Worm (Caenorhabditis elegans) whole organism, early embryonic: ENCODE measurements around the gene irg-3.

Experiments used
- B0310.2 ChIP-seq: sonication (generic microtip); optimal IDR thresholded peaks from 2 replicates; lab custom pipeline; 2016; ENCODE audit warnings: mild to moderate bottlenecking, missing genetic modification characterization, missing compliant biosample characterization
- F13C5.2 ChIP-seq: sonication (generic microtip); optimal IDR thresholded peaks from 2 replicates; lab custom pipeline; 2017; ENCODE audit warnings: mild to moderate bottlenecking, missing genetic modification characterization, inconsistent platforms, missing compliant biosample characterization
- aly-1 ChIP-seq: sonication (generic microtip); optimal IDR thresholded peaks from 2 replicates; lab custom pipeline; 2016; ENCODE audit warnings: missing genetic modification characterization, missing compliant biosample characterization
- ama-1 ChIP-seq: fragments of 150-350 bp; optimal IDR thresholded peaks from 2 replicates; lab custom pipeline; 2014
- ceh-13 ChIP-seq: fragments of 200-800 bp; sonication (Bioruptor generic); optimal IDR thresholded peaks from 2 replicates; lab custom pipeline; 2018; ENCODE audit warnings: mild to moderate bottlenecking, missing genetic modification characterization, missing compliant biosample characterization
- ets-7 ChIP-seq: sonication (generic microtip); optimal IDR thresholded peaks from 2 replicates; lab custom pipeline; 2016; ENCODE audit warnings: missing genotype, missing genetic modification characterization, missing compliant biosample characterization
- hmg-4 ChIP-seq: fragments of 200-800 bp; sonication (Bioruptor generic); optimal IDR thresholded peaks from 2 replicates; lab custom pipeline; 2018; ENCODE audit warnings: mild to moderate bottlenecking, missing genetic modification characterization, missing compliant biosample characterization
- hnd-1 ChIP-seq: sonication (generic microtip); optimal IDR thresholded peaks from 2 replicates; lab custom pipeline; 2016; ENCODE audit warnings: missing genetic modification characterization, missing compliant biosample characterization
- pes-1 ChIP-seq: fragments of 200-800 bp; sonication (Bioruptor generic); IDR thresholded peaks from 2 replicates; pipeline ENCODE4 v1.3.6; 2022; ENCODE audit warnings: missing genetic modification reagents, missing genetic modification characterization, missing compliant biosample characterization
- scrt-1 ChIP-seq: fragments of 200-800 bp; sonication (Bioruptor generic); IDR thresholded peaks from 2 replicates; pipeline ENCODE4 v1.3.6; 2022; ENCODE audit warnings: missing genetic modification characterization, missing compliant biosample characterization
- sea-1 ChIP-seq: fragments of 200-800 bp; sonication (Bioruptor generic); conservative IDR thresholded peaks from 2 replicates; pipeline ENCODE4 v1.3.6; 2022; ENCODE audit warnings: missing genetic modification characterization, missing compliant biosample characterization
- tbx-11 ChIP-seq: fragments of 200-800 bp; sonication (Bioruptor generic); IDR thresholded peaks from 2 replicates; pipeline ENCODE4 v1.3.6; 2022; ENCODE audit warnings: missing genetic modification characterization, missing compliant biosample characterization
- tbx-37 ChIP-seq: fragments of 200-800 bp; sonication (Bioruptor generic); conservative IDR thresholded peaks from 2 replicates; pipeline ENCODE4 v1.3.6; 2022; ENCODE audit warnings: missing genetic modification reagents, missing genetic modification characterization, missing compliant biosample characterization

- TF ChIP-seq ceh-13 (GFP tag; lab: Kevin White, UChicago) (no peak), scrt-1 (no peak), F13C5.2 (tag; lab: Kevin White, UChicago) (no peak), sea-1 (no peak), ama-1 (lab: Kevin White, UChicago) (no peak), ets-7 (no peak), B0310.2 (tag; lab: Kevin White, UChicago) (no peak), tbx-37 (GFP tag; lab: Robert Waterston, UW) (no peak), hnd-1 (tag; lab: Kevin White, UChicago) (no peak), hmg-4 (GFP tag; lab: Kevin White, UChicago) (no peak), pes-1 (no peak), aly-1 (tag; lab: Kevin White, UChicago) (no peak), tbx-11 (no peak)
These were observed 16.0 kb downstream of the irg-3 start, which contains the start of gene acr-17 for ce11 chrV:2608352-2608751.
